Worm (Caenorhabditis elegans) whole organism, L4/young adult: ENCODE results near the gene magu-2.

ENCODE experiments used
- W03F9.2 ChIP-seq: fragments of 150-350 bp; optimal IDR thresholded peaks from 2 replicates; lab custom pipeline; 2014; ENCODE audit warnings: missing biosample characterization, missing genetic modification characterization
- dao-5 ChIP-seq: sonication (generic microtip); optimal IDR thresholded peaks from 2 replicates; lab custom pipeline; 2016; ENCODE audit warnings: missing genotype, missing genetic modification characterization, moderate library complexity, missing compliant biosample characterization
- him-1 ChIP-seq: sonication (generic microtip); optimal IDR thresholded peaks from 2 replicates; lab custom pipeline; 2016; ENCODE audit warnings: missing genotype, missing genetic modification reagents, missing genetic modification characterization, missing compliant biosample characterization

magu-2 gene

ce11 chrV:8784485-8784884 lies 16.3 kb downstream of the magu-2 start:
- TF ChIP-seq W03F9.2 (tag; lab: Kevin White, UChicago) (no peak), dao-5 (tag; lab: Kevin White, UChicago) (no peak)

- TF ChIP-seq him-1 (tag; lab: Kevin White, UChicago) (no peak), dao-5 (tag; lab: Kevin White, UChicago) (no peak), W03F9.2 (tag; lab: Kevin White, UChicago) (no peak)
Measured at ce11 chrV:8782112-8782511, 18.7 kb downstream of the magu-2 start.

ce11 chrV:8781164-8781563 lies 19.7 kb downstream of the magu-2 start:
- no peak for TF ChIP-seq W03F9.2 (tag; lab: Kevin White, UChicago)
- no peak for TF ChIP-seq him-1 (tag; lab: Kevin White, UChicago)
- TF ChIP-seq dao-5 (tag; lab: Kevin White, UChicago): no peak

- TF ChIP-seq dao-5 (tag; lab: Kevin White, UChicago) (no peak), W03F9.2 (tag; lab: Kevin White, UChicago) (no peak), him-1 (tag; lab: Kevin White, UChicago) (no peak)
Measured at ce11 chrV:8776270-8776669, 24.6 kb downstream of the magu-2 start, which contains the start of gene B0507.1. TSS of gene B0507.1 (plus strand) at chrV:8776570.

- TF ChIP-seq dao-5 (tag; lab: Kevin White, UChicago) (no peak), W03F9.2 (tag; lab: Kevin White, UChicago) (no peak), him-1 (tag; lab: Kevin White, UChicago) (no peak)
Measured at ce11 chrV:8773826-8774382, 26.9 kb downstream of the magu-2 start, which contains the start of gene B0507.2. TSS of gene B0507.2 (plus strand) at chrV:8774332.

DNA sequence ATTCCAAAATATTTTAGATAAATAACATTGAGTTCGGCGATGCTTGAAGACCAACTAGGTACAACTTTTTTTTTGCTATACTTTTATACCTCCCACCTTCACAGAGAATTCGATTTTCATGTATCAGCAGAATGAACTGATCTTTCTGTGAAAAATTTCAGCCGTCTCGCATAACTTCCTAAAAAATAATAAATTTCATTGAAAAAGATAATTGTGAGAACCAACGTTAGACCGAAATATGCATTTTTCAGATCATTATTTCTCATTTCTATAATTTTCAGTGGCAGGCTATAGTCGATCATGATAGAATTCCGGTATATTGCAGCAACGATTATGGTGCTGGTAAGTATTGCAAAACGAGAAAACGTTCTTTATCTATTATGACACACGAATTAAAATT lies 29.2 kb downstream of the magu-2 start, which contains the start of gene srx-115:
TSS of gene srx-115 (plus strand) at position 301 of the 400 bp plus-strand sequence.
- no peak for TF ChIP-seq W03F9.2 (tag; lab: Kevin White, UChicago)
- no peak for TF ChIP-seq dao-5 (tag; lab: Kevin White, UChicago)
- TF ChIP-seq him-1 (tag; lab: Kevin White, UChicago): no peak

DNA sequence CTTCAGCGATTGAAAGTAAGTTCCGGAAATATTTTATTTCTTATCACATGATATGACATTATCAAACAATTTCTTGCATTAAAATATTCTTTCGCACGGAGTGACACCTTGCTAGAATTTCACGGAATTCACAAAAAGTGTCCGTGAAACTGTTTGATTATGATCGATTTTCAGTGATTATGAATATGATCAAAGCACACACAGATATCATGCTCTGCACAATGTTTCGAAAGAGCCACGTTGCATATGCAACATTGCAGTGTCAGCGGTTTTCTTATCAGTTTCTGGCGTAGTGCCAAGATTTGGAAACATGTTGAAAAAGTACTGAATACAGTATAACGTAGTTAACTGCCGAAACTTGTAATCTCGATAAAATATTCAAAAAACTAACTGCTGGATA lies 31.7 kb downstream of the magu-2 start:
- TF ChIP-seq W03F9.2 (tag; lab: Kevin White, UChicago) (no peak), dao-5 (tag; lab: Kevin White, UChicago) (no peak), him-1 (tag; lab: Kevin White, UChicago) (no peak)

- TF ChIP-seq W03F9.2 (tag; lab: Kevin White, UChicago) (no peak), him-1 (tag; lab: Kevin White, UChicago) (no peak), dao-5 (tag; lab: Kevin White, UChicago) (no peak)
Measured at ce11 chrV:8768481-8768959, 32.3 kb downstream of the magu-2 start, which contains the start of gene B0507.3. TSS of gene B0507.3 (plus strand) at chrV:8768909.

- no peak for TF ChIP-seq him-1 (tag; lab: Kevin White, UChicago)
- TF ChIP-seq W03F9.2 (tag; lab: Kevin White, UChicago): no peak
- no peak for TF ChIP-seq dao-5 (tag; lab: Kevin White, UChicago)
Measured at ce11 chrV:8767493-8767892, 33.3 kb downstream of the magu-2 start.

ce11 chrV:8767041-8767440 lies 33.8 kb downstream of the magu-2 start:
- TF ChIP-seq W03F9.2 (tag; lab: Kevin White, UChicago) (no peak), him-1 (tag; lab: Kevin White, UChicago) (no peak), dao-5 (tag; lab: Kevin White, UChicago) (no peak)

- TF ChIP-seq dao-5 (tag; lab: Kevin White, UChicago) (no peak), W03F9.2 (tag; lab: Kevin White, UChicago) (no peak), him-1 (tag; lab: Kevin White, UChicago) (no peak)
Measured at ce11 chrV:8765938-8766337, 34.9 kb downstream of the magu-2 start, which contains the start of gene B0507.9. TSS of gene B0507.9 (minus strand) at chrV:8766038.

ce11 chrV:8762861-8763260 lies 38.0 kb downstream of the magu-2 start, which contains the start of gene B0507.8:
TSS of gene B0507.8 (minus strand) at chrV:8762961.
- TF ChIP-seq him-1 (tag; lab: Kevin White, UChicago): no peak

- TF ChIP-seq dao-5 (tag; lab: Kevin White, UChicago) (no peak), W03F9.2 (tag; lab: Kevin White, UChicago) (no peak), him-1 (tag; lab: Kevin White, UChicago) (no peak)
Measured at ce11 chrV:8760416-8760815, 40.4 kb downstream of the magu-2 start, which contains the start of gene ddn-1. TSS of gene ddn-1 (minus strand) at chrV:8760516.

ce11 chrV:8758618-8759017 lies 42.2 kb downstream of the magu-2 start, which contains the start of gene B0507.7:
TSS of gene B0507.7 (minus strand) at chrV:8758718.
- TF ChIP-seq him-1 (tag; lab: Kevin White, UChicago) (no peak), W03F9.2 (tag; lab: Kevin White, UChicago) (no peak), dao-5 (tag; lab: Kevin White, UChicago) (no peak)
